Worm (Caenorhabditis elegans) whole organism, mixed stage, embryonic: ENCODE results near the gene B0432.1.

ENCODE experiments used
- M03D4.4 ChIP-seq: sonication (generic microtip); optimal IDR thresholded peaks from 2 replicates; lab custom pipeline; 2017; ENCODE audit warnings: mild to moderate bottlenecking, missing genetic modification characterization, missing compliant biosample characterization
- bed-3 ChIP-seq: fragments of 200-800 bp; sonication (Bioruptor generic); optimal IDR thresholded peaks from 3 replicates; lab custom pipeline; 2018; ENCODE audit warnings: mild to moderate bottlenecking, missing genetic modification characterization, moderate library complexity, missing compliant biosample characterization
- blmp-1 ChIP-seq: fragments of 150-350 bp; optimal IDR thresholded peaks from 2 replicates; lab custom pipeline; 2014; ENCODE audit warnings: missing biosample characterization, missing genetic modification characterization
- ceh-39 ChIP-seq: fragments of 150-350 bp; optimal IDR thresholded peaks from 2 replicates; lab custom pipeline; 2014; ENCODE audit warnings: missing biosample characterization, missing genetic modification characterization
- ceh-83 ChIP-seq: fragments of 200-800 bp; sonication (Bioruptor generic); optimal IDR thresholded peaks from 2 replicates; lab custom pipeline; 2018; ENCODE audit warnings: mild to moderate bottlenecking, missing genetic modification characterization, missing compliant biosample characterization
- ces-1 ChIP-seq: fragments of 150-350 bp; optimal IDR thresholded peaks from 2 replicates; lab custom pipeline; 2014; ENCODE audit warnings: missing biosample characterization, missing genetic modification reagents, missing genetic modification characterization
- drap-1 ChIP-seq: fragments of 200-800 bp; sonication (Bioruptor generic); optimal IDR thresholded peaks from 3 replicates; lab custom pipeline; 2018; ENCODE audit warnings: mild to moderate bottlenecking, missing genetic modification characterization, missing compliant biosample characterization
- elt-1 ChIP-seq: sonication (generic microtip); optimal IDR thresholded peaks from 2 replicates; lab custom pipeline; 2017; ENCODE audit warnings: missing genetic modification characterization, mild to moderate bottlenecking, missing compliant biosample characterization, antibody characterized with exemption, moderate library complexity, borderline replicate concordance; ENCODE audit not compliant: insufficient read depth
- elt-3 ChIP-seq: fragments of 150-350 bp; optimal IDR thresholded peaks from 2 replicates; lab custom pipeline; 2014; ENCODE audit warnings: missing biosample characterization, missing genetic modification characterization
- flh-1 ChIP-seq: fragments of 200-800 bp; sonication (Bioruptor generic); optimal IDR thresholded peaks from 2 replicates; lab custom pipeline; 2018; ENCODE audit warnings: mild to moderate bottlenecking, missing genetic modification characterization, moderate library complexity, missing compliant biosample characterization
- ham-2 ChIP-seq: fragments of 200-800 bp; sonication (Bioruptor generic); optimal IDR thresholded peaks from 2 replicates; lab custom pipeline; 2018; ENCODE audit warnings: mild to moderate bottlenecking, missing genetic modification characterization, missing compliant biosample characterization
- hlh-1 ChIP-seq: fragments of 150-350 bp; optimal IDR thresholded peaks from 2 replicates; lab custom pipeline; 2014; ENCODE audit warnings: missing biosample characterization, missing genetic modification reagents, missing genetic modification characterization
- lin-13 ChIP-seq: fragments of 150-350 bp; optimal IDR thresholded peaks from 2 replicates; lab custom pipeline; 2014; ENCODE audit warnings: missing biosample characterization, missing genetic modification characterization
- lin-32 ChIP-seq: fragments of 200-800 bp; sonication (Bioruptor generic); optimal IDR thresholded peaks from 2 replicates; lab custom pipeline; 2018; ENCODE audit warnings: mild to moderate bottlenecking, missing genetic modification characterization, missing compliant biosample characterization
- lsy-2 ChIP-seq: fragments of 150-350 bp; optimal IDR thresholded peaks from 2 replicates; lab custom pipeline; 2014; ENCODE audit warnings: missing biosample characterization, missing genetic modification characterization
- mab-5 ChIP-seq: fragments of 150-350 bp; optimal IDR thresholded peaks from 2 replicates; lab custom pipeline; 2014; ENCODE audit warnings: missing biosample characterization, missing genetic modification characterization
- mep-1 ChIP-seq: fragments of 150-350 bp; optimal IDR thresholded peaks from 2 replicates; lab custom pipeline; 2017; ENCODE audit warnings: missing biosample characterization, missing genetic modification reagents, missing genetic modification characterization, inconsistent platforms
- mls-2 ChIP-seq: sonication (generic microtip); optimal IDR thresholded peaks from 2 replicates; lab custom pipeline; 2016; ENCODE audit warnings: mild to moderate bottlenecking, missing genetic modification characterization, moderate library complexity, missing compliant biosample characterization
- nhr-12 ChIP-seq: fragments of 150-350 bp; optimal IDR thresholded peaks from 2 replicates; lab custom pipeline; 2014; ENCODE audit warnings: missing biosample characterization, missing genetic modification characterization
- nhr-2 ChIP-seq: fragments of 150-350 bp; optimal IDR thresholded peaks from 2 replicates; lab custom pipeline; 2014; ENCODE audit warnings: missing biosample characterization, missing genetic modification characterization
- nhr-237 ChIP-seq: fragments of 150-350 bp; optimal IDR thresholded peaks from 2 replicates; lab custom pipeline; 2014; ENCODE audit warnings: missing biosample characterization, missing genetic modification characterization
- nhr-28 ChIP-seq: fragments of 150-350 bp; optimal IDR thresholded peaks from 2 replicates; lab custom pipeline; 2014; ENCODE audit warnings: missing biosample characterization, missing genetic modification characterization
- nhr-76 ChIP-seq: sonication (generic microtip); optimal IDR thresholded peaks from 2 replicates; lab custom pipeline; 2017; ENCODE audit warnings: missing biosample characterization, missing genetic modification characterization
- pha-4 ChIP-seq: fragments of 150-350 bp; optimal IDR thresholded peaks from 2 replicates; lab custom pipeline; 2018; ENCODE audit warnings: missing biosample characterization, missing genetic modification reagents, missing genetic modification characterization
- sem-2 ChIP-seq: fragments of 200-800 bp; sonication (Bioruptor generic); optimal IDR thresholded peaks from 2 replicates; lab custom pipeline; 2018; ENCODE audit warnings: mild to moderate bottlenecking, missing genetic modification characterization, missing compliant biosample characterization
- snpc-4 ChIP-seq: fragments of 150-350 bp; optimal IDR thresholded peaks from 2 replicates; lab custom pipeline; 2014; ENCODE audit warnings: missing biosample characterization, missing genetic modification characterization
- sptf-1 ChIP-seq: sonication (generic microtip); optimal IDR thresholded peaks from 2 replicates; lab custom pipeline; 2017; ENCODE audit warnings: mild to moderate bottlenecking, missing genetic modification characterization, moderate library complexity, missing compliant biosample characterization
- tbx-8 ChIP-seq: fragments of 200-800 bp; sonication (Bioruptor generic); optimal IDR thresholded peaks from 2 replicates; lab custom pipeline; 2018; ENCODE audit warnings: mild to moderate bottlenecking, missing genetic modification characterization, moderate library complexity, missing compliant biosample characterization
- unc-62 ChIP-seq: fragments of 150-350 bp; optimal IDR thresholded peaks from 2 replicates; lab custom pipeline; 2014; ENCODE audit warnings: missing biosample characterization, missing genetic modification reagents, missing genetic modification characterization
- zip-8 ChIP-seq: fragments of 150-350 bp; optimal IDR thresholded peaks from 2 replicates; lab custom pipeline; 2014; ENCODE audit warnings: missing biosample characterization, missing genetic modification characterization
- ztf-11 ChIP-seq: fragments of 150-350 bp; optimal IDR thresholded peaks from 2 replicates; lab custom pipeline; 2014; ENCODE audit warnings: missing biosample characterization, missing genetic modification characterization

The B0432.1 gene

ce11 chrII:321183-321582 is 24.0 kb downstream of the B0432.1 start:
- no peak for TF ChIP-seq nhr-28 (tag; lab: Kevin White, UChicago)

- TF ChIP-seq lsy-2 (no peak), lin-13 (tag; lab: Kevin White, UChicago) (no peak), bed-3 (GFP tag; lab: Kevin White, UChicago) (no peak), nhr-76 (tag; lab: Kevin White, UChicago) (no peak), mep-1 (peak; percentile 1), nhr-237 (no peak), lin-32 (no peak), sem-2 (GFP tag; lab: Kevin White, UChicago) (no peak), blmp-1 (tag; lab: Kevin White, UChicago) (no peak), sptf-1 (peak; percentile 15), ces-1 (GFP tag; lab: Kevin White, UChicago) (no peak), hlh-1 (tag; lab: Kevin White, UChicago) (peak; percentile 26), unc-62 (no peak), ztf-11 (no peak)
Measured at ce11 chrII:323048-323776, 26.0 kb downstream of the B0432.1 start, which contains the start of gene K01A2.10. TSS of gene K01A2.10 (minus strand) at chrII:323098.

ce11 chrII:325639-326350 is 28.6 kb downstream of the B0432.1 start, which contains the start of gene sgcb-1:
TSS of gene sgcb-1 (plus strand) at chrII:326300.
- TF ChIP-seq elt-3 (tag; lab: Kevin White, UChicago) (no peak), bed-3 (GFP tag; lab: Kevin White, UChicago) (no peak), nhr-12 (tag; lab: Kevin White, UChicago) (no peak), ham-2 (GFP tag; lab: Kevin White, UChicago) (no peak), zip-8 (tag; lab: Kevin White, UChicago) (no peak), nhr-76 (tag; lab: Kevin White, UChicago) (no peak), ceh-83 (GFP tag; lab: Kevin White, UChicago) (no peak), lin-13 (tag; lab: Kevin White, UChicago) (no peak), sem-2 (GFP tag; lab: Kevin White, UChicago) (no peak), flh-1 (GFP tag; lab: Kevin White, UChicago) (no peak), unc-62 (no peak), mls-2 (no peak), pha-4 (tag; lab: Kevin White, UChicago) (no peak), mab-5 (no peak), snpc-4 (tag; lab: Kevin White, UChicago) (no peak), lin-32 (no peak), ceh-39 (tag; lab: Kevin White, UChicago) (no peak), tbx-8 (no peak), nhr-28 (tag; lab: Kevin White, UChicago) (no peak)

- TF ChIP-seq snpc-4 (tag; lab: Kevin White, UChicago) (no peak), M03D4.4 (tag; lab: Kevin White, UChicago) (no peak), nhr-2 (tag; lab: Kevin White, UChicago) (no peak), bed-3 (GFP tag; lab: Kevin White, UChicago) (no peak), sptf-1 (no peak), zip-8 (tag; lab: Kevin White, UChicago) (no peak), nhr-28 (tag; lab: Kevin White, UChicago) (no peak), flh-1 (GFP tag; lab: Kevin White, UChicago) (no peak), lsy-2 (no peak), unc-62 (no peak), nhr-237 (no peak), nhr-12 (tag; lab: Kevin White, UChicago) (no peak), elt-1 (tag; lab: Kevin White, UChicago) (no peak), drap-1 (GFP tag; lab: Kevin White, UChicago) (no peak), lin-32 (no peak), ceh-83 (GFP tag; lab: Kevin White, UChicago) (no peak), ztf-11 (no peak), nhr-76 (tag; lab: Kevin White, UChicago) (no peak)
Measured at ce11 chrII:332419-332818, 35.2 kb downstream of the B0432.1 start, which contains the start of gene cbn-1. TSS of gene cbn-1 (minus strand) at chrII:332519.
